Fruit fly (Drosophila melanogaster): ENCODE data around the gene CG34164.
A peak's percentile ranks its signal among the peaks of the same experiment; 100 is the strongest.

CG34164 gene

DNA sequence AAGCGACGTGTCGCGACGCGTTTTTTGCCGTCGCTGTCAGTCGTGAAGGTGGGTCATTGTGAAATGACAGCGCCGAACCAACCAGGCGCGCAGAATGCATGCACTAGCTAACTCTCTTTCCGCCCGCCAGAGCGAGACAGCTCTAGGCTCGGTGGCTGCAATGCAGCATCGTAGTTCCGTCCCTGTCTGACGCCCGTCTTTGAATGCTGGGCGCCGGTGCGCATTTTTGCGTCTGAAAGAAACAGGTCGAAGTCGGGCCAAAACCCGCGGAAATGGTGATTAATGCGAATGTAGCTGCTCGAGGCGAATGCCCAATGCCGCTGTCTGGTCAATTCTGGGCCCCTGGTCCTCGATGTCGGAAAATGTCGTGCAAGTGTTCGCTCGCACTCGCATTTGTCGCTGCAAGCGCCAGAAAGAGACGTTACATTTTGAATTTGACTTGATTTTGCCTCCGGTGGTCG is 48.8 kb upstream of the CG34164 start (continued):
- no peak for TF ChIP-seq sna (GFP tag; IDR thresholded peaks at IDR 0.05; ENCODE audit: partially characterized antibody)
- TF ChIP-seq Poxn (GFP tag; IDR thresholded peaks at IDR 0.05), result no peak
- TF ChIP-seq tio (GFP tag; optimal IDR thresholded peaks at IDR 0.05), result no peak
- TF ChIP-seq bigmax (GFP tag; optimal IDR thresholded peaks at IDR 0.05), result no peak
- TF ChIP-seq Ets97D (GFP tag; optimal IDR thresholded peaks at IDR 0.05), result peak; percentile 0
- peak; percentile 71 for TF ChIP-seq shn (GFP tag; optimal IDR thresholded peaks at IDR 0.05)
- TF ChIP-seq wek (GFP tag; optimal IDR thresholded peaks at IDR 0.05), result peak; percentile 58
- TF ChIP-seq CG12659 (GFP tag; optimal IDR thresholded peaks at IDR 0.05), result peak; percentile 87
- peak; percentile 35 for TF ChIP-seq Sox100B (GFP tag; optimal IDR thresholded peaks at IDR 0.05)
- TF ChIP-seq dysf (GFP tag; IDR thresholded peaks at IDR 0.05), result no peak
- peak; percentile 100 for TF ChIP-seq kah (GFP tag; optimal IDR thresholded peaks at IDR 0.05)

dm6 chr2L:12007853-12008252 is 48.3 kb upstream of the CG34164 start, which contains the start of gene Rh5:
TSS of gene Rh5 (plus strand) at chr2L:12008153.
- no peak for TF ChIP-seq Dfd (GFP tag; optimal IDR thresholded peaks at IDR 0.05)
- no peak for TF ChIP-seq pita (GFP tag; optimal IDR thresholded peaks at IDR 0.05)
- TF ChIP-seq CG1647 (GFP tag; optimal IDR thresholded peaks at IDR 0.05), result no peak
- no peak for TF ChIP-seq hkb (optimal IDR thresholded peaks at IDR 0.05)
- no peak for TF ChIP-seq hkb (GFP tag; IDR thresholded peaks at IDR 0.05)
- no peak for TF ChIP-seq trem (tag; optimal IDR thresholded peaks at IDR 0.05)
- no peak for TF ChIP-seq bcd (GFP tag; optimal IDR thresholded peaks at IDR 0.05)
- no peak for TF ChIP-seq CG32767 (GFP tag; IDR thresholded peaks at IDR 0.05)
- no peak for TF ChIP-seq prd (optimal IDR thresholded peaks at IDR 0.05)
- TF ChIP-seq prd (GFP tag; IDR thresholded peaks at IDR 0.05), result no peak
- TF ChIP-seq salm (tag; optimal IDR thresholded peaks at IDR 0.05), result no peak
- TF ChIP-seq fd102C (GFP tag; optimal IDR thresholded peaks at IDR 0.05), result no peak
- TF ChIP-seq slou (GFP tag; optimal IDR thresholded peaks at IDR 0.05), result no peak
- TF ChIP-seq danr (GFP tag; IDR thresholded peaks at IDR 0.05), result no peak
- TF ChIP-seq schlank (tag; optimal IDR thresholded peaks at IDR 0.05), result no peak
- TF ChIP-seq CG2199 (GFP tag; IDR thresholded peaks at IDR 0.05), result no peak
- TF ChIP-seq CG4424 (GFP tag; optimal IDR thresholded peaks at IDR 0.05), result no peak
- TF ChIP-seq org-1 (GFP tag; optimal IDR thresholded peaks at IDR 0.05), result no peak

dm6 chr2L:12010100-12010876 is 45.9 kb upstream of the CG34164 start:
- TF ChIP-seq tap (tag; optimal IDR thresholded peaks at IDR 0.05) (peak; percentile 68), CG10431 (GFP tag; optimal IDR thresholded peaks at IDR 0.05) (peak; percentile 19), tll (GFP tag; optimal IDR thresholded peaks at IDR 0.05) (peak in 1 of 2 experiments; percentile 37), Usf (GFP tag; optimal IDR thresholded peaks at IDR 0.05) (no peak), CG11504 (tag; optimal IDR thresholded peaks at IDR 0.05) (peak; percentile 99), gt (GFP tag; IDR thresholded peaks at IDR 0.05) (no peak), bcd (GFP tag; optimal IDR thresholded peaks at IDR 0.05) (peak; percentile 44), grn (GFP tag; optimal IDR thresholded peaks at IDR 0.05) (peak; percentile 65), sens (GFP tag) (peak; percentile 84), CG1603 (tag; optimal IDR thresholded peaks at IDR 0.05) (peak; percentile 27), CG15514 (GFP tag; optimal IDR thresholded peaks at IDR 0.05) (no peak), CG18764 (GFP tag; optimal IDR thresholded peaks at IDR 0.05) (no peak), Vsx1 (GFP tag; optimal IDR thresholded peaks at IDR 0.05) (peak; percentile 43), MTF-1 (GFP tag; optimal IDR thresholded peaks at IDR 0.05; ENCODE audit: borderline replicate concordance) (peak; percentile 58), CG4328 (GFP tag; optimal IDR thresholded peaks at IDR 0.05) (peak; percentile 51), CG15601 (tag; optimal IDR thresholded peaks at IDR 0.05) (peak; percentile 100), chn (GFP tag; optimal IDR thresholded peaks at IDR 0.05) (peak; percentile 80), tup (GFP tag; optimal IDR thresholded peaks at IDR 0.05) (no peak), abd-A (tag; optimal IDR thresholded peaks at IDR 0.05) (peak; percentile 87), mirr (GFP tag; optimal IDR thresholded peaks at IDR 0.05) (peak; percentile 73), wek (GFP tag; optimal IDR thresholded peaks at IDR 0.05) (peak; percentile 43)
